Worm (Caenorhabditis elegans): ENCODE data around the gene F21A3.3.

- TF ChIP-seq tbx-37 (GFP tag; conservative IDR thresholded peaks at IDR 0.05), result no peak
- no peak for TF ChIP-seq ama-1 (optimal IDR thresholded peaks at IDR 0.05)
- TF ChIP-seq F13C5.2 (tag; optimal IDR thresholded peaks at IDR 0.05), result no peak
Measured at ce11 chrV:15563985-15564384, 46.5 kb downstream of the F21A3.3 start.

Data from whole organism, early embryonic.